Fruit fly (Drosophila melanogaster) whole organism, wandering third instar larva: ENCODE data around the gene CG4576.

Experiments used
- GATAd ChIP-seq: sonication (Bioruptor generic); optimal IDR thresholded peaks from 2 replicates; lab custom pipeline; 2016; ENCODE audit warnings: missing biosample characterization, missing genetic modification characterization
- HLH106 ChIP-seq: fragments of 200-800 bp; optimal IDR thresholded peaks from 3 replicates; lab custom pipeline; 2019; ENCODE audit warnings: missing biosample characterization, mild to moderate bottlenecking, missing genetic modification characterization, moderate library complexity
- Hr78 ChIP-seq: fragments of >200 bp; optimal IDR thresholded peaks from 2 replicates; lab custom pipeline; 2017; ENCODE audit warnings: missing biosample characterization, missing genetic modification characterization
- Mio ChIP-seq: sonication (Bioruptor generic); optimal IDR thresholded peaks from 2 replicates; lab custom pipeline; 2016; ENCODE audit warnings: missing biosample characterization, missing genetic modification characterization
- N ChIP-seq: fragments of >200 bp; optimal IDR thresholded peaks from 2 replicates; lab custom pipeline; 2018; ENCODE audit warnings: missing biosample characterization, missing external identifiers, missing genetic modification characterization
- OdsH ChIP-seq: fragments of 200-800 bp; sonication (Bioruptor generic); optimal IDR thresholded peaks from 2 replicates; lab custom pipeline; 2016; ENCODE audit warnings: missing biosample characterization, mild to moderate bottlenecking, missing genetic modification characterization
- h ChIP-seq: fragments of 200-800 bp; sonication (Bioruptor generic); optimal IDR thresholded peaks from 3 replicates; lab custom pipeline; 2016; ENCODE audit warnings: missing biosample characterization, mild to moderate bottlenecking, missing genetic modification characterization
- lola ChIP-seq: fragments of >200 bp; optimal IDR thresholded peaks from 2 replicates; lab custom pipeline; 2017; ENCODE audit warnings: missing biosample characterization, missing genetic modification characterization
- pan ChIP-seq: fragments of >200 bp; optimal IDR thresholded peaks from 2 replicates; lab custom pipeline; 2017

DNA sequence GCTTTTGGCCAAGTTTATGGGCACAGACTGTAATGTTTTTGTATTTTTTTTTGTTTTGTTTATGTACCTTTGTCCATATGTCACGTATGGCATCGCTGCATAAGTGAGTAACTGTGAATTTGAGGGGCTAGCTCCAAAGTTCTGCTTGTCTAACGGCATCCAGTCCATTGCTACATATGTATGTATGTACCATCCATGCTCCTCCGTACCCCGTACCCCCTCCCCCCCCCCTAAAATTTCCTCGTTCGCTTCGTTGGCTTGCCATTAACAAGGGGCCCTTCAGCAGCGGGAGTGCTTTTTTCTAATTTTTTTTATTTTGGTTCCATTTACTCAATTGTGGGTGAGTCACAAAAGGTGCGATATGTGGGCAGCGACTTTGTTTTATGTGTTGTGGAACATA is 11.4 kb upstream of the CG4576 start:
- TF ChIP-seq lola (GFP tag; lab: Kevin White, UChicago), result no peak
- no peak for TF ChIP-seq GATAd (GFP tag; lab: Kevin White, UChicago)
- TF ChIP-seq N (GFP tag; lab: Kevin White, UChicago), result no peak
- TF ChIP-seq OdsH (GFP tag; lab: Kevin White, UChicago), result no peak
- no peak for TF ChIP-seq h (GFP tag; lab: Kevin White, UChicago)
- no peak for TF ChIP-seq HLH106 (tag; lab: Kevin White, UChicago)
- no peak for TF ChIP-seq Mio (GFP tag; lab: Kevin White, UChicago)
- TF ChIP-seq pan (lab: Kevin White, UChicago), result no peak
- no peak for TF ChIP-seq Hr78 (GFP tag; lab: Kevin White, UChicago)
